Worm (Caenorhabditis elegans): ENCODE data around the gene srh-146.

The srh-146 gene

DNA sequence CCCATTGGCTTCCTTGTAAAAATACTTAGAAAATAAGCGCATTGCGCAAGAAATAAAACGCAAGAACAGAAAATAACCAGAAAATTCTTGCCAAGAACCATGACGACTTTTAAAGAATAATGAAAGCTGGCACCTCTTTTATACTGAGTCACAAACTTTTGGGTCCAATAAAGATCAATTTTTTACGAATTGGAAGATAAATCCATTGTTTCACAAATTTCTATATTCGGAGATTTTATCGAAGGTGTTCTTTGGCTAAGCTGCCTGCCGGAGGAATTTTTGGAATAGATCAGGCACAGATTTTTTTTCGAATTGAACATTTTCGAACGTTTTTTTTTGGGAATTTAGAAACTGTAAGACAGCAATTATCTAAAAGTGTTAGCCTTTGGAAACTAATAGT, 1.1 kb upstream of the srh-146 start, which contains the start of gene C31B8.9:
C31B8.9 (minus strand) TSS at position 101 of the 400 bp plus-strand sequence.
- TF ChIP-seq ama-1 (optimal IDR thresholded peaks at IDR 0.05) (no peak), flt-1 (GFP tag; IDR thresholded peaks at IDR 0.05) (no peak), F13C5.2 (tag; optimal IDR thresholded peaks at IDR 0.05) (no peak), hmbx-1 (tag; optimal IDR thresholded peaks at IDR 0.05) (no peak), hmg-4 (GFP tag; optimal IDR thresholded peaks at IDR 0.05) (no peak), tbx-37 (GFP tag; conservative IDR thresholded peaks at IDR 0.05) (no peak), tbx-11 (GFP tag; IDR thresholded peaks at IDR 0.05) (no peak), ceh-13 (GFP tag; optimal IDR thresholded peaks at IDR 0.05) (no peak), scrt-1 (GFP tag; IDR thresholded peaks at IDR 0.05) (no peak), ets-7 (tag; optimal IDR thresholded peaks at IDR 0.05) (no peak), hnd-1 (tag; optimal IDR thresholded peaks at IDR 0.05) (no peak)

DNA sequence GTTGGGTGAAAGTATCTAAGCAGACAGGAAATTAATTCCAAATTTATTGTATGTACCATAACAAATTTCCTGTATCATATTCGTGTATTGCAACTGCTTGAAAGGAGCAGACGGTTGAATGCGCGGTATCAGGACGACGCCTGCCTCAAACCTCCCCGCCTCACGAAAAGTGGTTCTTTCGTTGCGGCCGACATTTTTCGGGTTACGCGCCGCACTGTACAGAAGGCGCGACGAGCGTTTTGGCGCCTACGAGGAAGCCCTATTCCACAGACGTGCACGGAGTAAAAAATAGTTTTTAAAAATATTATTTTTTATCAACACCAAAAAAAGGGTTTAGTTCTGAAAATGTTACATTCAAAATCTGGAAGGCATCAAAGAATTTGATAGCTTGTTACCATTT, 6.1 kb downstream of the srh-146 start:
- TF ChIP-seq sea-1 (GFP tag; conservative IDR thresholded peaks at IDR 0.05) (no peak), hmg-4 (GFP tag; optimal IDR thresholded peaks at IDR 0.05) (no peak), B0310.2 (tag; optimal IDR thresholded peaks at IDR 0.05) (no peak), tra-4 (tag; optimal IDR thresholded peaks at IDR 0.05) (no peak), ceh-13 (GFP tag; optimal IDR thresholded peaks at IDR 0.05) (no peak), hmbx-1 (tag; optimal IDR thresholded peaks at IDR 0.05) (no peak)

- no peak for TF ChIP-seq tbx-37 (GFP tag; conservative IDR thresholded peaks at IDR 0.05)
- no peak for TF ChIP-seq sea-1 (GFP tag; conservative IDR thresholded peaks at IDR 0.05)
- TF ChIP-seq ceh-13 (GFP tag; optimal IDR thresholded peaks at IDR 0.05): no peak
- TF ChIP-seq hmbx-1 (tag; optimal IDR thresholded peaks at IDR 0.05): no peak
- TF ChIP-seq ceh-36 (tag; optimal IDR thresholded peaks at IDR 0.05): no peak
- no peak for TF ChIP-seq tbx-11 (GFP tag; IDR thresholded peaks at IDR 0.05)
- no peak for TF ChIP-seq ets-7 (tag; optimal IDR thresholded peaks at IDR 0.05)
- no peak for TF ChIP-seq flt-1 (GFP tag; IDR thresholded peaks at IDR 0.05)
- no peak for TF ChIP-seq hnd-1 (tag; optimal IDR thresholded peaks at IDR 0.05)
- TF ChIP-seq aly-1 (tag; optimal IDR thresholded peaks at IDR 0.05): no peak
- TF ChIP-seq pes-1 (GFP tag; IDR thresholded peaks at IDR 0.05): no peak
- TF ChIP-seq hmg-4 (GFP tag; optimal IDR thresholded peaks at IDR 0.05): no peak
- TF ChIP-seq scrt-1 (GFP tag; IDR thresholded peaks at IDR 0.05): no peak
- TF ChIP-seq B0310.2 (tag; optimal IDR thresholded peaks at IDR 0.05): no peak
- TF ChIP-seq F13C5.2 (tag; optimal IDR thresholded peaks at IDR 0.05): no peak
These were observed 8.5 kb downstream of the srh-146 start, which contains the start of gene srh-38 for ce11 chrV:2922594-2922993. Gene srh-38 (minus strand): TSS chrV:2922694.

DNA sequence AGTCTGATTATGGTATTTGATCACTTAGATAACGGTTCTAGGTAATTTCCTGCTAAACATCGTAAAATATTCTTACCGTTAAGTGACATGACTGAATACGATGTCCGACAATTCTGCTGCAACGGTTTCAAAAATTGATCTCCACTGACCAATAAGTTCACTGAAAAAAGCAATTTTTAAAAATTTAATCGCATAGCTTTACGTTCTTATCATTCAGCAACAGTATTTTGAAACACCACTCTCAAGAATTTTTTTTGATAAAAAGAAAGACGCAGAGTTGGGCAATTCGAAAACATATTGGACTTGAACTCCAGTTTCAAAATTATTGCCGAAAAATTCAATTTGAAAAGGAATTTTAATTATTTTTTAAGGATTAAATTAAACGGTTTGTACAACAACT, 13.5 kb downstream of the srh-146 start, which contains the start of gene C31B8.12:
C31B8.12 (minus strand) TSS at position 101 of the 400 bp plus-strand sequence.
- no peak for TF ChIP-seq ets-7 (tag; optimal IDR thresholded peaks at IDR 0.05)
- no peak for TF ChIP-seq ceh-36 (tag; optimal IDR thresholded peaks at IDR 0.05)
- no peak for TF ChIP-seq hmbx-1 (tag; optimal IDR thresholded peaks at IDR 0.05)
- no peak for TF ChIP-seq B0310.2 (tag; optimal IDR thresholded peaks at IDR 0.05)
- TF ChIP-seq tra-4 (tag; optimal IDR thresholded peaks at IDR 0.05): no peak
- no peak for TF ChIP-seq F13C5.2 (tag; optimal IDR thresholded peaks at IDR 0.05)
- TF ChIP-seq ama-1 (optimal IDR thresholded peaks at IDR 0.05): no peak
- TF ChIP-seq tbx-37 (GFP tag; conservative IDR thresholded peaks at IDR 0.05): no peak
- no peak for TF ChIP-seq ceh-13 (GFP tag; optimal IDR thresholded peaks at IDR 0.05)
- no peak for TF ChIP-seq hnd-1 (tag; optimal IDR thresholded peaks at IDR 0.05)
- TF ChIP-seq flt-1 (GFP tag; IDR thresholded peaks at IDR 0.05): no peak
- TF ChIP-seq sea-1 (GFP tag; conservative IDR thresholded peaks at IDR 0.05): no peak
- TF ChIP-seq pes-1 (GFP tag; IDR thresholded peaks at IDR 0.05): no peak
- no peak for TF ChIP-seq aly-1 (tag; optimal IDR thresholded peaks at IDR 0.05)
- TF ChIP-seq hmg-4 (GFP tag; optimal IDR thresholded peaks at IDR 0.05): no peak
- TF ChIP-seq scrt-1 (GFP tag; IDR thresholded peaks at IDR 0.05): no peak
- TF ChIP-seq tbx-11 (GFP tag; IDR thresholded peaks at IDR 0.05): no peak

DNA sequence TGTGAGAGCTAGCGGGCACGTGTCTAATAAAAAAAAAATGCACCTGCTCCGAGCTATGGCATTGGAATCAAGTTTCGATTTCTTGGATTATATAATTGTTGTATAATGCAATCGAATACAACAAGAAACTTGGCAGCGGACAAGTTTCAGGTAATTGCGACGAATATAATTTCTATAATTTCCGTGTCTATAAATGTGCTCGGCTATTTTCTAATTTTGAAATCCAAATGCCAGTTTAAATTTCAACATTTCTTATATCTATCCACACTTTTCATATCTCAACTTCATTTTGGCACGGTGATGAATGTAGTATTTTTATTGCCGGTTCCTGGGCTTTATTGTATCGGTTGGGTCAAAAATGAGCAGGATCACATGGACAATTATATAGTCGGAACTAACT, 15.7 kb downstream of the srh-146 start, which contains the start of gene C31B8.16:
C31B8.16 (plus strand) TSS at position 301 of the 400 bp plus-strand sequence.
- no peak for TF ChIP-seq F13C5.2 (tag; optimal IDR thresholded peaks at IDR 0.05)
- no peak for TF ChIP-seq ceh-13 (GFP tag; optimal IDR thresholded peaks at IDR 0.05)
- no peak for TF ChIP-seq hnd-1 (tag; optimal IDR thresholded peaks at IDR 0.05)
- TF ChIP-seq pes-1 (GFP tag; IDR thresholded peaks at IDR 0.05): no peak
- TF ChIP-seq ets-7 (tag; optimal IDR thresholded peaks at IDR 0.05): no peak
- TF ChIP-seq ceh-36 (tag; optimal IDR thresholded peaks at IDR 0.05): no peak
- TF ChIP-seq hmg-4 (GFP tag; optimal IDR thresholded peaks at IDR 0.05): no peak
- no peak for TF ChIP-seq tbx-11 (GFP tag; IDR thresholded peaks at IDR 0.05)
- no peak for TF ChIP-seq flt-1 (GFP tag; IDR thresholded peaks at IDR 0.05)
- no peak for TF ChIP-seq ama-1 (optimal IDR thresholded peaks at IDR 0.05)
- TF ChIP-seq tbx-37 (GFP tag; conservative IDR thresholded peaks at IDR 0.05): no peak

- no peak for TF ChIP-seq ama-1 (optimal IDR thresholded peaks at IDR 0.05)
- no peak for TF ChIP-seq pes-1 (GFP tag; IDR thresholded peaks at IDR 0.05)
- TF ChIP-seq flt-1 (GFP tag; IDR thresholded peaks at IDR 0.05): no peak
- TF ChIP-seq sea-1 (GFP tag; conservative IDR thresholded peaks at IDR 0.05): no peak
- no peak for TF ChIP-seq ceh-36 (tag; optimal IDR thresholded peaks at IDR 0.05)
- TF ChIP-seq ets-7 (tag; optimal IDR thresholded peaks at IDR 0.05): no peak
- no peak for TF ChIP-seq ceh-13 (GFP tag; optimal IDR thresholded peaks at IDR 0.05)
- TF ChIP-seq tbx-37 (GFP tag; conservative IDR thresholded peaks at IDR 0.05): no peak
- TF ChIP-seq B0310.2 (tag; optimal IDR thresholded peaks at IDR 0.05): no peak
These were observed 17.2 kb downstream of the srh-146 start, which contains the start of gene C31B8.1 for ce11 chrV:2931252-2931651. Gene C31B8.1 (plus strand): TSS chrV:2931552.

ce11 chrV:2934075-2934474, 20.0 kb downstream of the srh-146 start, which contains the start of gene srh-247:
Gene srh-247 (minus strand): TSS chrV:2934175.
- no peak for TF ChIP-seq pes-1 (GFP tag; IDR thresholded peaks at IDR 0.05)
- no peak for TF ChIP-seq F13C5.2 (tag; optimal IDR thresholded peaks at IDR 0.05)
- TF ChIP-seq hnd-1 (tag; optimal IDR thresholded peaks at IDR 0.05): no peak
- TF ChIP-seq ceh-36 (tag; optimal IDR thresholded peaks at IDR 0.05): no peak
- no peak for TF ChIP-seq aly-1 (tag; optimal IDR thresholded peaks at IDR 0.05)
- TF ChIP-seq scrt-1 (GFP tag; IDR thresholded peaks at IDR 0.05): no peak
- TF ChIP-seq B0310.2 (tag; optimal IDR thresholded peaks at IDR 0.05): no peak
- no peak for TF ChIP-seq hmg-4 (GFP tag; optimal IDR thresholded peaks at IDR 0.05)
- TF ChIP-seq flt-1 (GFP tag; IDR thresholded peaks at IDR 0.05): no peak
- no peak for TF ChIP-seq hmbx-1 (tag; optimal IDR thresholded peaks at IDR 0.05)
- TF ChIP-seq ets-7 (tag; optimal IDR thresholded peaks at IDR 0.05): no peak

Measured in whole organism, early embryonic.